Fruit fly (Drosophila melanogaster): ENCODE measurements around the gene CG13992.

The CG13992 gene

dm6 chr2L:5925164-5925563 lies 42.4 kb downstream of the CG13992 start (continued):
- TF ChIP-seq CG5180 (GFP tag; optimal IDR thresholded peaks at IDR 0.05) (no peak), Fer3 (tag; optimal IDR thresholded peaks at IDR 0.05) (no peak), stwl (tag; optimal IDR thresholded peaks at IDR 0.05) (no peak), CG4854 (GFP tag; optimal IDR thresholded peaks at IDR 0.05) (no peak), sd (tag; optimal IDR thresholded peaks at IDR 0.05) (no peak), sima (GFP tag; optimal IDR thresholded peaks at IDR 0.05) (no peak), fd102C (GFP tag; optimal IDR thresholded peaks at IDR 0.05) (no peak), ranshi (GFP tag; IDR thresholded peaks at IDR 0.05) (no peak), CG16815 (GFP tag; optimal IDR thresholded peaks at IDR 0.05) (no peak), Deaf1 (tag; optimal IDR thresholded peaks at IDR 0.05) (peak; percentile 74), CG1792 (GFP tag; optimal IDR thresholded peaks at IDR 0.05) (no peak), lilli (GFP tag; optimal IDR thresholded peaks at IDR 0.05) (no peak), D (optimal IDR thresholded peaks at IDR 0.05) (no peak), D (GFP tag; optimal IDR thresholded peaks at IDR 0.05) (no peak), Mes4 (GFP tag; optimal IDR thresholded peaks at IDR 0.05) (no peak), cg (GFP tag; optimal IDR thresholded peaks at IDR 0.05) (peak; percentile 82), onecut (GFP tag; IDR thresholded peaks at IDR 0.05) (no peak), br (optimal IDR thresholded peaks at IDR 0.05) (no peak), toy (GFP tag; IDR thresholded peaks at IDR 0.05) (no peak), CG3838 (GFP tag; optimal IDR thresholded peaks at IDR 0.05) (no peak), CG12391 (tag; optimal IDR thresholded peaks at IDR 0.05) (no peak), CG13296 (GFP tag; optimal IDR thresholded peaks at IDR 0.05) (no peak), slbo (GFP tag; IDR thresholded peaks at IDR 0.05) (no peak), zfh1 (GFP tag; IDR thresholded peaks at IDR 0.05) (no peak), Nf-YC (tag; optimal IDR thresholded peaks at IDR 0.05) (peak; percentile 97), Trl (optimal IDR thresholded peaks at IDR 0.05) (peak; percentile 32 to 36), Trl (GFP tag; optimal IDR thresholded peaks at IDR 0.05) (no peak), bbx (GFP tag; IDR thresholded peaks at IDR 0.05; ENCODE audit: partially characterized antibody) (no peak), CG7357 (GFP tag; IDR thresholded peaks at IDR 0.05) (no peak), NfI (GFP tag; optimal IDR thresholded peaks at IDR 0.05) (no peak), Taf1 (GFP tag; IDR thresholded peaks at IDR 0.05) (no peak), Dek (tag; optimal IDR thresholded peaks at IDR 0.05) (no peak), mam (GFP tag; optimal IDR thresholded peaks at IDR 0.05) (no peak), aop (GFP tag; IDR thresholded peaks at IDR 0.05) (no peak), rib (GFP tag; IDR thresholded peaks at IDR 0.05) (no peak), CG4282 (GFP tag; optimal IDR thresholded peaks at IDR 0.05) (no peak), kni (GFP tag; optimal IDR thresholded peaks at IDR 0.05) (no peak), Pdp1 (GFP tag; optimal IDR thresholded peaks at IDR 0.05) (no peak), Sin3A (optimal IDR thresholded peaks at IDR 0.05) (no peak), seq (GFP tag; IDR thresholded peaks at IDR 0.05) (peak; percentile 78; the same call in 1 of the 2 replicates), Nf-YA (GFP tag; IDR thresholded peaks at IDR 0.05) (peak; percentile 53), bigmax (GFP tag; optimal IDR thresholded peaks at IDR 0.05) (no peak), ssp (GFP tag; IDR thresholded peaks at IDR 0.05) (no peak), CG34224 (GFP tag; IDR thresholded peaks at IDR 0.05; ENCODE audit: partially characterized antibody) (no peak), CG12942 (GFP tag; optimal IDR thresholded peaks at IDR 0.05) (no peak), CG6765 (GFP tag; optimal IDR thresholded peaks at IDR 0.05) (no peak), Ets65A (GFP tag) (peak; percentile 19), NFAT (GFP tag; IDR thresholded peaks at IDR 0.05) (no peak), CG9437 (GFP tag; optimal IDR thresholded peaks at IDR 0.05) (no peak), CG4424 (GFP tag; optimal IDR thresholded peaks at IDR 0.05) (no peak), Bteb2 (GFP tag; optimal IDR thresholded peaks at IDR 0.05) (no peak), nerfin-2 (GFP tag; IDR thresholded peaks at IDR 0.05; ENCODE audit: partially characterized antibody) (no peak), wek (GFP tag; optimal IDR thresholded peaks at IDR 0.05) (no peak)
